Worm (Caenorhabditis elegans): ENCODE measurements around the gene wrt-10.

DNA sequence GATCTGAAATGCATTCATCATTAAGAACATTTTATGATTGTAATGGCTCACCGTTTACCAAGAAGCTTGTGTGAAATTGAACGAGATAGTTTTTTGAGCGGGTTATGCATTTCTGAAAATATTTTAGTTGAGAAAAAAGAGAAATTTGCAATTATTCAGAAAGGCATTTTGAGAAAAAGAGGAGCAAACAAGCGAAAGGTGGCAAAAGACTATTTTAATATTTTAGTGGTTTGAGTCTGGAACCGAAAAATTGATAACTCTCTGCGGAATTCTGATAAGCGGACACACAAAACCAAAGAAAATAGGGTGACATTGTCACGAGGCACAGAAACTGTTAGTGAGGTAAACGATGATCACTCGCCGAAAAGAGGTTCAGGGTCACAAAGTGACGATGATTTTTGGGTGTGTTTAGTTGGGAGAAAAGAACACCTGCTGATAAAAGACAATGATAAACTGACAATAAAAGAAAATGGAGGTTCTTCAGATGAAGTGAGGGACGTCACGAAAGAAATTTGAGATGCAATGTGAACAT is 20.4 kb upstream of the wrt-10 start:
- TF ChIP-seq tbx-11 (GFP tag; IDR thresholded peaks at IDR 0.05) (no peak), ama-1 (optimal IDR thresholded peaks at IDR 0.05) (no peak), tbx-37 (GFP tag; conservative IDR thresholded peaks at IDR 0.05) (no peak), aly-1 (tag; optimal IDR thresholded peaks at IDR 0.05) (no peak), ceh-13 (GFP tag; optimal IDR thresholded peaks at IDR 0.05) (no peak), flt-1 (GFP tag; IDR thresholded peaks at IDR 0.05) (no peak), B0310.2 (tag; optimal IDR thresholded peaks at IDR 0.05) (no peak), ets-7 (tag; optimal IDR thresholded peaks at IDR 0.05) (no peak), hmbx-1 (tag; optimal IDR thresholded peaks at IDR 0.05) (no peak), tra-4 (tag; optimal IDR thresholded peaks at IDR 0.05) (no peak), pes-1 (GFP tag; IDR thresholded peaks at IDR 0.05) (no peak)

All from whole organism, early embryonic.